Fruit fly (Drosophila melanogaster): Measurements from ENCODE around the gene mask.

- peak; percentile 96 for TF ChIP-seq CG4496 (GFP tag; IDR thresholded peaks at IDR 0.05)
- peak; percentile 97 for TF ChIP-seq CG8159 (tag; optimal IDR thresholded peaks at IDR 0.05)
- TF ChIP-seq CG14655 (GFP tag; optimal IDR thresholded peaks at IDR 0.05) = no peak
- no peak for TF ChIP-seq D1 (tag; optimal IDR thresholded peaks at IDR 0.05)
- peak; percentile 88 for TF ChIP-seq Ets98B (GFP tag; IDR thresholded peaks at IDR 0.05)
- TF ChIP-seq Pif1B (GFP tag; optimal IDR thresholded peaks at IDR 0.05) = peak; percentile 93
- peak; percentile 89 for TF ChIP-seq CG8301 (tag; optimal IDR thresholded peaks at IDR 0.05)
Observed at dm6 chr3R:24259278-24260040, 29.1 kb downstream of the mask start.

All from whole organism, pupa.